Fruit fly (Drosophila melanogaster) whole organism, pupa: ENCODE results near the gene Bace.

ENCODE experiments used
- CG10348 ChIP-seq: fragments of 200-800 bp; sonication (Bioruptor generic); IDR thresholded peaks from 2 replicates; pipeline ENCODE4 v1.3.6; 2022; ENCODE audit warnings: missing biosample characterization, missing genetic modification characterization
- CG12605 ChIP-seq: fragments of 200-800 bp; sonication (Bioruptor generic); IDR thresholded peaks from 2 replicates; pipeline ENCODE4 v1.3.6; 2022; ENCODE audit warnings: missing biosample characterization, missing genetic modification characterization
- CG13204 ChIP-seq: fragments of 200-800 bp; sonication (Bioruptor generic); optimal IDR thresholded peaks from 2 replicates; lab custom pipeline; 2018; ENCODE audit warnings: missing biosample characterization, mild to moderate bottlenecking, missing genetic modification characterization, moderate library complexity
- CG14655 ChIP-seq: fragments of 200-800 bp; sonication (Bioruptor generic); optimal IDR thresholded peaks from 3 replicates; lab custom pipeline; 2017; ENCODE audit warnings: mild to moderate bottlenecking, missing biosample characterization, missing genetic modification reagents, missing genetic modification characterization
- CG15710 ChIP-seq: fragments of 200-800 bp; sonication (Bioruptor generic); optimal IDR thresholded peaks from 2 replicates; lab custom pipeline; 2018; ENCODE audit warnings: missing biosample characterization, mild to moderate bottlenecking, missing genetic modification characterization, moderate library complexity
- CG17806 ChIP-seq: fragments of 200-800 bp; sonication (Bioruptor generic); optimal IDR thresholded peaks from 2 replicates; lab custom pipeline; 2018; ENCODE audit warnings: missing biosample characterization, mild to moderate bottlenecking, missing genetic modification characterization, moderate library complexity
- CG32121 ChIP-seq: fragments of 200-800 bp; sonication (Bioruptor generic); IDR thresholded peaks from 2 replicates; pipeline ENCODE4 v1.3.6; 2022; ENCODE audit warnings: missing biosample characterization, missing genetic modification characterization
- CG34367 ChIP-seq: fragments of 200-800 bp; sonication (Bioruptor generic); optimal IDR thresholded peaks from 2 replicates; lab custom pipeline; 2018; ENCODE audit warnings: missing biosample characterization, mild to moderate bottlenecking, missing genetic modification characterization
- CG4496 ChIP-seq: fragments of 200-800 bp; sonication (Bioruptor generic); IDR thresholded peaks from 3 replicates; pipeline ENCODE4 v1.3.6; 2022; ENCODE audit warnings: missing biosample characterization, missing genetic modification characterization
- CG8159 ChIP-seq: fragments of 200-800 bp; sonication (Bioruptor generic); optimal IDR thresholded peaks from 3 replicates; lab custom pipeline; 2018; ENCODE audit warnings: missing biosample characterization, mild to moderate bottlenecking, missing genetic modification characterization, moderate library complexity
- CG8301 ChIP-seq: fragments of 200-800 bp; sonication (Bioruptor generic); optimal IDR thresholded peaks from 2 replicates; lab custom pipeline; 2018; ENCODE audit warnings: missing biosample characterization, mild to moderate bottlenecking, missing genetic modification characterization
- CG9948 ChIP-seq: fragments of 200-800 bp; sonication (Bioruptor generic); optimal IDR thresholded peaks from 2 replicates; lab custom pipeline; 2018; ENCODE audit warnings: missing biosample characterization, mild to moderate bottlenecking, missing genetic modification characterization, moderate library complexity
- D1 ChIP-seq: fragments of 200-800 bp; sonication (Bioruptor generic); optimal IDR thresholded peaks from 2 replicates; lab custom pipeline; 2018; ENCODE audit warnings: missing biosample characterization, mild to moderate bottlenecking, missing genetic modification characterization, moderate library complexity
- EcR ChIP-seq: fragments of 200-800 bp; sonication (Bioruptor generic); optimal IDR thresholded peaks from 3 replicates; lab custom pipeline; 2019; ENCODE audit warnings: missing biosample characterization, missing genetic modification characterization, mild to moderate bottlenecking, moderate library complexity, missing genetic modification reagents
- Ets98B ChIP-seq: fragments of 200-800 bp; sonication (Bioruptor generic); IDR thresholded peaks from 2 replicates; pipeline ENCODE4 v1.3.6; 2022; ENCODE audit warnings: missing biosample characterization, missing genetic modification characterization
- Pif1A ChIP-seq: fragments of 200-800 bp; sonication (Bioruptor generic); optimal IDR thresholded peaks from 3 replicates; lab custom pipeline; 2016; ENCODE audit warnings: missing biosample characterization, missing genetic modification characterization
- Pif1B ChIP-seq: fragments of 200-800 bp; sonication (Bioruptor generic); optimal IDR thresholded peaks from 3 replicates; lab custom pipeline; 2016; ENCODE audit warnings: missing biosample characterization, missing genetic modification characterization
- Snoo ChIP-seq: fragments of 200-800 bp; sonication (Bioruptor generic); optimal IDR thresholded peaks from 3 replicates; lab custom pipeline; 2017; ENCODE audit warnings: missing biosample characterization, mild to moderate bottlenecking, missing genetic modification characterization, inconsistent platforms
- fd96Ca ChIP-seq: fragments of 200-800 bp; sonication (Bioruptor generic); IDR thresholded peaks from 3 replicates; pipeline ENCODE4 v1.3.6; 2022; ENCODE audit warnings: missing biosample characterization, missing genetic modification characterization
- gl ChIP-seq: fragments of 200-800 bp; sonication (Bioruptor generic); optimal IDR thresholded peaks from 2 replicates; lab custom pipeline; 2018; ENCODE audit warnings: missing biosample characterization, mild to moderate bottlenecking, missing genetic modification characterization
- rn ChIP-seq: fragments of 200-800 bp; sonication (Bioruptor generic); IDR thresholded peaks from 2 replicates; pipeline ENCODE4 v1.3.6; 2022; ENCODE audit warnings: missing biosample characterization, missing genetic modification characterization

The Bace gene

dm6 chr2L:8522781-8523180, 26.7 kb upstream of the Bace start:
- TF ChIP-seq Pif1A (GFP tag; lab: Kevin White, UChicago) (no peak), CG4496 (no peak), Ets98B (no peak), CG14655 (GFP tag; lab: Kevin White, UChicago) (no peak)
- TF ChIP-seq, all 21 proteins: peak for 0

dm6 chr2L:8521724-8522309, 25.7 kb upstream of the Bace start, which contains the start of gene Acer:
TSS of gene Acer (plus strand) at chr2L:8521933.
- TF ChIP-seq Ets98B = peak; percentile 32; the same call in 1 of the 2 replicates
- TF ChIP-seq CG32121 (GFP tag; lab: Robert Waterston, UW) = 0 out of 2 replicates have a peak, but pooled peaks have one; percentile 16
- TF ChIP-seq CG4496 = 0 out of 3 replicates have a peak, but pooled peaks have one; percentile 19
- no peak for TF ChIP-seq CG9948 (tag; lab: Kevin White, UChicago)
- no peak for TF ChIP-seq gl (tag; lab: Kevin White, UChicago)
- 0 out of 2 replicates have a peak, but pooled peaks have one; percentile 46 for TF ChIP-seq CG12605 (GFP tag; lab: Robert Waterston, UW)
- peak; percentile 1 for TF ChIP-seq EcR (GFP tag; lab: Kevin White, UChicago)
- TF ChIP-seq, all 21 proteins: peak for 5

dm6 chr2L:8519390-8519789, 23.3 kb upstream of the Bace start, which contains the start of gene Sgp:
TSS of gene Sgp (plus strand) at chr2L:8519690.
- TF ChIP-seq CG17806 (tag; lab: Kevin White, UChicago) = no peak
- TF ChIP-seq CG10348 = no peak
- TF ChIP-seq Ets98B = no peak
- no peak for TF ChIP-seq D1 (tag; lab: Kevin White, UChicago)
- TF ChIP-seq CG32121 (GFP tag; lab: Robert Waterston, UW) = no peak
- TF ChIP-seq CG13204 (GFP tag; lab: Kevin White, UChicago) = no peak
- TF ChIP-seq CG15710 (tag; lab: Kevin White, UChicago) = no peak
- no peak for TF ChIP-seq CG12605 (GFP tag; lab: Robert Waterston, UW)
- TF ChIP-seq Pif1A (GFP tag; lab: Kevin White, UChicago) = no peak
- no peak for TF ChIP-seq rn (GFP tag; lab: Robert Waterston, UW)
- TF ChIP-seq Pif1B (GFP tag; lab: Kevin White, UChicago) = no peak
- no peak for TF ChIP-seq gl (tag; lab: Kevin White, UChicago)
- no peak for TF ChIP-seq CG14655 (GFP tag; lab: Kevin White, UChicago)
- no peak for TF ChIP-seq CG4496

dm6 chr2L:8517256-8517694, 21.2 kb upstream of the Bace start, which contains the start of the genes mRpL51 and Uba4:
TSS of gene mRpL51 (minus strand) at chr2L:8517380.
TSS of gene Uba4 (plus strand) at chr2L:8517411.
- TF ChIP-seq CG15710 (tag; lab: Kevin White, UChicago) (peak; percentile 12), CG34367 (tag; lab: Kevin White, UChicago) (no peak), CG17806 (tag; lab: Kevin White, UChicago) (peak; percentile 9)

- TF ChIP-seq Snoo (tag; lab: Kevin White, UChicago) (peak; percentile 73), CG8159 (peak; percentile 72), gl (tag; lab: Kevin White, UChicago) (no peak), CG14655 (GFP tag; lab: Kevin White, UChicago) (no peak), CG32121 (GFP tag; lab: Robert Waterston, UW) (peak; percentile 70; the same call in 1 of the 2 replicates), CG17806 (tag; lab: Kevin White, UChicago) (peak; percentile 61), CG8301 (no peak), rn (GFP tag; lab: Robert Waterston, UW) (peak; percentile 37; the same call in 1 of the 2 replicates), CG9948 (tag; lab: Kevin White, UChicago) (no peak), fd96Ca (GFP tag; lab: Robert Waterston, UW) (peak; percentile 79; the same call in 2 of the 3 replicates), Ets98B (peak; percentile 74), CG15710 (tag; lab: Kevin White, UChicago) (no peak)
- TF ChIP-seq, all 21 proteins: peak for 7
Observed at dm6 chr2L:8514748-8515147, 18.6 kb upstream of the Bace start, which contains the start of the genes CG13097 and PIG-U. TSS of gene CG13097 (minus strand) at chr2L:8514868. TSS of gene PIG-U (plus strand) at chr2L:8515096.

- TF ChIP-seq CG8159 (no peak), CG14655 (GFP tag; lab: Kevin White, UChicago) (no peak), CG4496 (no peak), CG17806 (tag; lab: Kevin White, UChicago) (no peak), CG13204 (GFP tag; lab: Kevin White, UChicago) (no peak), Ets98B (no peak), Snoo (tag; lab: Kevin White, UChicago) (no peak), Pif1B (GFP tag; lab: Kevin White, UChicago) (no peak), CG32121 (GFP tag; lab: Robert Waterston, UW) (no peak), CG9948 (tag; lab: Kevin White, UChicago) (no peak), CG12605 (GFP tag; lab: Robert Waterston, UW) (no peak), rn (GFP tag; lab: Robert Waterston, UW) (no peak), EcR (GFP tag; lab: Kevin White, UChicago) (no peak), CG34367 (tag; lab: Kevin White, UChicago) (no peak), fd96Ca (GFP tag; lab: Robert Waterston, UW) (no peak), CG10348 (no peak), CG8301 (no peak)
Observed at dm6 chr2L:8511723-8512122, 15.6 kb upstream of the Bace start, which contains the start of gene CG13096. TSS of gene CG13096 (minus strand) at chr2L:8511866.
